Fruit fly (Drosophila melanogaster) whole organism, embryonic: ENCODE results near the gene RabX6.

Experiments used
- CG10565 ChIP-seq: fragments of 200-800 bp; sonication (Bioruptor generic); optimal IDR thresholded peaks from 3 replicates; lab custom pipeline; 2016; ENCODE audit warnings: missing biosample characterization, mild to moderate bottlenecking, missing genetic modification characterization
- CG11504 ChIP-seq: fragments of 200-800 bp; sonication (Bioruptor generic); optimal IDR thresholded peaks from 3 replicates; lab custom pipeline; 2019; ENCODE audit warnings: missing biosample characterization, mild to moderate bottlenecking, missing genetic modification characterization, moderate library complexity
- CG12299 ChIP-seq: fragments of 200-800 bp; sonication (Bioruptor generic); optimal IDR thresholded peaks from 2 replicates; lab custom pipeline; 2018; ENCODE audit warnings: missing biosample characterization, mild to moderate bottlenecking, missing genetic modification characterization
- CG13287 ChIP-seq: fragments of 200-800 bp; sonication (Bioruptor generic); IDR thresholded peaks from 2 replicates; pipeline ENCODE4 v1.3.6; 2022; ENCODE audit warnings: missing biosample characterization, missing genetic modification characterization; ENCODE audit not compliant: partially characterized antibody
- CG14667 ChIP-seq: fragments of 200-800 bp; sonication (Bioruptor generic); IDR thresholded peaks from 2 replicates; pipeline ENCODE4 v1.3.6; 2022; ENCODE audit warnings: missing biosample characterization, missing genetic modification characterization
- CG17328 ChIP-seq: fragments of 200-800 bp; sonication (Bioruptor generic); IDR thresholded peaks from 2 replicates; pipeline ENCODE4 v1.3.6; 2022; ENCODE audit warnings: missing biosample characterization, missing genetic modification characterization
- CG17361 ChIP-seq: fragments of 200-800 bp; sonication (Bioruptor generic); IDR thresholded peaks from 3 replicates; pipeline ENCODE4 v1.3.6; 2022; ENCODE audit warnings: missing biosample characterization, missing genetic modification characterization
- CG1792 ChIP-seq: fragments of 200-800 bp; sonication (Bioruptor generic); optimal IDR thresholded peaks from 2 replicates; lab custom pipeline; 2016; ENCODE audit warnings: missing biosample characterization, missing genetic modification characterization
- CG18262 ChIP-seq: fragments of 200-800 bp; optimal IDR thresholded peaks from 3 replicates; lab custom pipeline; 2019; ENCODE audit warnings: missing biosample characterization, mild to moderate bottlenecking, missing genetic modification characterization, moderate library complexity
- CG30403 ChIP-seq: fragments of 200-800 bp; sonication (Bioruptor generic); optimal IDR thresholded peaks from 3 replicates; lab custom pipeline; 2016; ENCODE audit warnings: missing biosample characterization, missing genetic modification characterization
- CG3847 ChIP-seq: fragments of 200-800 bp; sonication (Bioruptor generic); IDR thresholded peaks from 2 replicates; pipeline ENCODE4 v1.3.6; 2022; ENCODE audit warnings: missing biosample characterization, missing genetic modification characterization
- CG43689 ChIP-seq: fragments of 200-800 bp; sonication (Bioruptor generic); IDR thresholded peaks from 2 replicates; pipeline ENCODE4 v1.3.6; 2022; ENCODE audit warnings: missing biosample characterization, missing genetic modification characterization
- CG5953 ChIP-seq: fragments of 200-800 bp; sonication (Bioruptor generic); IDR thresholded peaks from 2 replicates; pipeline ENCODE4 v1.3.6; 2022; ENCODE audit warnings: missing biosample characterization, missing genetic modification characterization
- CG6254 ChIP-seq: fragments of 200-800 bp; sonication (Bioruptor generic); optimal IDR thresholded peaks from 3 replicates; lab custom pipeline; 2017; ENCODE audit warnings: mild to moderate bottlenecking, missing biosample characterization, missing genetic modification reagents, missing genetic modification characterization
- CG6654 ChIP-seq: fragments of 200-800 bp; sonication (Bioruptor generic); optimal IDR thresholded peaks from 2 replicates; lab custom pipeline; 2017; ENCODE audit warnings: missing biosample characterization, mild to moderate bottlenecking, missing genetic modification characterization
- CG7271 ChIP-seq: fragments of 200-800 bp; sonication (Bioruptor generic); optimal IDR thresholded peaks from 2 replicates; lab custom pipeline; 2018; ENCODE audit warnings: missing biosample characterization, mild to moderate bottlenecking, missing genetic modification characterization, moderate library complexity
- CG7556 ChIP-seq: fragments of 200-800 bp; sonication (Bioruptor generic); optimal IDR thresholded peaks from 2 replicates; lab custom pipeline; 2017; ENCODE audit warnings: missing biosample characterization, mild to moderate bottlenecking, missing genetic modification characterization
- CG7786 ChIP-seq: fragments of 200-800 bp; sonication (Bioruptor generic); optimal IDR thresholded peaks from 2 replicates; lab custom pipeline; 2016; ENCODE audit warnings: missing biosample characterization, missing genetic modification characterization
- CG7963 ChIP-seq: fragments of 200-800 bp; sonication (Bioruptor generic); IDR thresholded peaks from 3 replicates; pipeline ENCODE4 v1.3.6; 2022; ENCODE audit warnings: missing biosample characterization, missing genetic modification characterization; ENCODE audit not compliant: partially characterized antibody
- CG8388 ChIP-seq: fragments of 200-800 bp; sonication (Bioruptor generic); optimal IDR thresholded peaks from 2 replicates; lab custom pipeline; 2019; ENCODE audit warnings: missing biosample characterization, mild to moderate bottlenecking, missing genetic modification characterization, moderate library complexity
- D19A ChIP-seq: fragments of 200-800 bp; optimal IDR thresholded peaks from 3 replicates; lab custom pipeline; 2019; ENCODE audit warnings: missing biosample characterization, mild to moderate bottlenecking, missing genetic modification characterization, moderate library complexity
- Dip2 ChIP-seq: fragments of 200-800 bp; sonication (Bioruptor generic); IDR thresholded peaks from 2 replicates; pipeline ENCODE4 v1.3.6; 2022; ENCODE audit warnings: missing biosample characterization, missing genetic modification characterization
- Fer1 ChIP-seq: fragments of 200-800 bp; sonication (Bioruptor generic); optimal IDR thresholded peaks from 2 replicates; lab custom pipeline; 2017; ENCODE audit warnings: missing biosample characterization, mild to moderate bottlenecking, missing genetic modification characterization
- HmgZ ChIP-seq: fragments of 200-800 bp; sonication (Bioruptor generic); optimal IDR thresholded peaks from 2 replicates; lab custom pipeline; 2018; ENCODE audit warnings: missing biosample characterization, mild to moderate bottlenecking, missing genetic modification characterization
- Hmx ChIP-seq: fragments of 200-800 bp; sonication (Bioruptor generic); optimal IDR thresholded peaks from 2 replicates; lab custom pipeline; 2016; ENCODE audit warnings: missing biosample characterization, missing genetic modification characterization
- Hr3 ChIP-seq: fragments of 200-800 bp; sonication (Bioruptor generic); optimal IDR thresholded peaks from 3 replicates; lab custom pipeline; 2016; ENCODE audit warnings: missing biosample characterization, missing genetic modification characterization
- Nf-YB ChIP-seq: fragments of 200-800 bp; sonication (Bioruptor generic); optimal IDR thresholded peaks from 3 replicates; lab custom pipeline; 2019; ENCODE audit warnings: missing biosample characterization, mild to moderate bottlenecking, missing genetic modification characterization, moderate library complexity
- ap ChIP-seq: fragments of 200-800 bp; sonication (Bioruptor generic); IDR thresholded peaks from 2 replicates; pipeline ENCODE4 v1.3.6; 2022; ENCODE audit warnings: missing biosample characterization, missing genetic modification characterization
- ara ChIP-seq: fragments of 200-800 bp; sonication (Bioruptor generic); IDR thresholded peaks from 2 replicates; pipeline ENCODE4 v1.3.6; 2022; ENCODE audit warnings: missing biosample characterization, missing genetic modification characterization
- bigmax ChIP-seq: fragments of 200-800 bp; sonication (Bioruptor generic); optimal IDR thresholded peaks from 2 replicates; lab custom pipeline; 2018; ENCODE audit warnings: missing biosample characterization, mild to moderate bottlenecking, missing genetic modification characterization
- cas ChIP-seq: fragments of 200-800 bp; sonication (Bioruptor generic); IDR thresholded peaks from 2 replicates; pipeline ENCODE4 v1.3.6; 2022; ENCODE audit warnings: missing biosample characterization, missing genetic modification characterization
- dm ChIP-seq: fragments of 200-800 bp; sonication (Bioruptor generic); optimal IDR thresholded peaks from 3 replicates; lab custom pipeline; 2016; ENCODE audit warnings: missing biosample characterization, missing genetic modification characterization
- fd3F ChIP-seq: fragments of 200-800 bp; sonication (Bioruptor generic); optimal IDR thresholded peaks from 2 replicates; lab custom pipeline; 2018; ENCODE audit warnings: missing biosample characterization, mild to moderate bottlenecking, missing genetic modification characterization, moderate library complexity
- gcm ChIP-seq: fragments of 200-800 bp; sonication (Bioruptor generic); optimal IDR thresholded peaks from 2 replicates; lab custom pipeline; 2019; ENCODE audit warnings: missing biosample characterization, mild to moderate bottlenecking, missing genetic modification characterization, moderate library complexity
- hkb ChIP-seq, 2 experiments: fragments of 200-800 bp in 1 of 2; fragments of >200 bp in 1 of 2; sonication (Bioruptor generic) in 1 of 2; IDR thresholded peaks in 1 of 2; optimal IDR thresholded peaks in 1 of 2; 2 replicates each; pipeline versions ENCODE4 v1.3.6 to Lab custom; 2017 to 2022; ENCODE audit warnings: missing biosample characterization in 1 of 2, missing genetic modification characterization in 1 of 2
- jing ChIP-seq: fragments of 200-800 bp; sonication (Bioruptor generic); optimal IDR thresholded peaks from 2 replicates; lab custom pipeline; 2018; ENCODE audit warnings: missing biosample characterization, mild to moderate bottlenecking, missing genetic modification characterization
- klu ChIP-seq: fragments of 200-800 bp; sonication (Bioruptor generic); IDR thresholded peaks from 2 replicates; pipeline ENCODE4 v1.3.6; 2022; ENCODE audit warnings: missing biosample characterization, missing genetic modification characterization
- lilli ChIP-seq: fragments of 200-800 bp; sonication (Bioruptor generic); optimal IDR thresholded peaks from 3 replicates; lab custom pipeline; 2016; ENCODE audit warnings: missing biosample characterization, missing genetic modification characterization
- lmd ChIP-seq: fragments of 200-800 bp; sonication (Bioruptor generic); IDR thresholded peaks from 2 replicates; pipeline ENCODE4 v1.3.6; 2022; ENCODE audit warnings: missing biosample characterization, missing genetic modification characterization
- lov ChIP-seq, 2 experiments: fragments of 200-800 bp in 1 of 2; fragments of >200 bp in 1 of 2; sonication (Bioruptor generic) in 1 of 2; IDR thresholded peaks in 1 of 2; optimal IDR thresholded peaks in 1 of 2; 2 replicates in 1 of 2; 3 replicates in 1 of 2; pipeline versions ENCODE4 v1.3.6 to Lab custom; 2017 to 2022; ENCODE audit warnings: missing biosample characterization in 1 of 2, missing genetic modification characterization in 1 of 2
- oc ChIP-seq: fragments of 200-800 bp; sonication (Bioruptor generic); optimal IDR thresholded peaks from 2 replicates; lab custom pipeline; 2018; ENCODE audit warnings: missing biosample characterization, mild to moderate bottlenecking, missing genetic modification characterization, moderate library complexity
- org-1 ChIP-seq: fragments of 200-800 bp; sonication (Bioruptor generic); optimal IDR thresholded peaks from 2 replicates; lab custom pipeline; 2017; ENCODE audit warnings: missing biosample characterization, missing genetic modification characterization
- tin ChIP-seq: fragments of 200-800 bp; sonication (Bioruptor generic); optimal IDR thresholded peaks from 3 replicates; lab custom pipeline; 2016; ENCODE audit warnings: missing biosample characterization, missing genetic modification characterization
- trem ChIP-seq: fragments of 200-800 bp; optimal IDR thresholded peaks from 3 replicates; lab custom pipeline; 2019; ENCODE audit warnings: missing biosample characterization, mild to moderate bottlenecking, missing genetic modification characterization, moderate library complexity
- yki ChIP-seq: fragments of >200 bp; optimal IDR thresholded peaks from 3 replicates; lab custom pipeline; 2018
- zen ChIP-seq: fragments of 200-800 bp; sonication (Bioruptor generic); optimal IDR thresholded peaks from 3 replicates; lab custom pipeline; 2018; ENCODE audit warnings: missing biosample characterization, mild to moderate bottlenecking, missing genetic modification characterization, moderate library complexity
- zf30C ChIP-seq: fragments of 200-800 bp; sonication (Bioruptor generic); optimal IDR thresholded peaks from 3 replicates; lab custom pipeline; 2018; ENCODE audit warnings: missing biosample characterization, mild to moderate bottlenecking, missing genetic modification characterization
- zfh2 ChIP-seq: fragments of 200-800 bp; sonication (Bioruptor generic); optimal IDR thresholded peaks from 2 replicates; lab custom pipeline; 2016; ENCODE audit warnings: missing biosample characterization, missing genetic modification characterization

The RabX6 gene

DNA sequence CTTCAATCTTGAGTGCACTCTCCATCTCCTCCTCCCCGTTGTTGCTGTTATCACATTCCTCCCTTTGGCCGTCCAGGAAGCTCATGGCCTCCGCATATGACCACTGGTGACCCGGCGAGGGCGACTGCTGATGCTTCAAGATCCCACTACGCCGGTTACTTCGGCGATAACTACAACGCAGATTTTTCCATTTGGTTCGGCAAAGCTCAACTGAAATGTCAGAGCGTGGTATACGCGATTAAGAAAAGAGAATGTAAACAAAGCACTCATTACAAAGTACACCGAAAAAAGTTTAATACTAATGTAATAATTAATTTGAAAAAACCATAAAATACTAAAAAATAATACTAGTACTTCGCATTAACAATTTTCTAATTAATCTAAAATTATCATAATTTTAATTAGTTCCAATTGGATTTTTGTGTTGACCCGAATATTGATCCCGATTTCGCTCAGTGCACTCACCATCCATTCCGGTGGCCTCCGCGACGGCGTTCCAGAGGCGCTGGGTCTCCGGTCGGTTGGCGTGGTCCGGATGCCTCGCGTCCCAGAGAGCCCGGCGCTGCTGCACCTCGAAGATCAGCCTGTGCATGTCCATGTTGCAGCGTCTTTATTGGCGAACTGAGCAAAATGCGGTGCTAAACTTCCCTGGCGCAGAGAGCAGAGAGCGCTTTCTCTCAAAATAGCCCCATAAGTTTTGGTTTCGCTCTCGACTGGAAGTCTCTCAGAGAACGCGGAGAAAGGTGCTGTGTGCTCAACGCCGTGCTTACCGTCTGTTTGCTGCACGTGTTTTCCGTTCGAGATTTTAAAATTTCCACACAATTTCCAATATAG is 48.4 kb downstream of the RabX6 start (continued):
- TF ChIP-seq HmgZ (tag; lab: Kevin White, UChicago) (peak; percentile 83), CG17328 (GFP tag; lab: Robert Waterston, UW) (peak; percentile 95), CG7556 (GFP tag; lab: Kevin White, UChicago) (peak; percentile 93), yki (lab: Kevin White, UChicago) (peak; percentile 83), lilli (peak; percentile 83), dm (GFP tag; lab: Kevin White, UChicago) (no peak), Dip2 (no peak), CG7963 (GFP tag; lab: Robert Waterston, UW) (no peak), Nf-YB (peak; percentile 79), ara (peak; percentile 93), zen (tag; lab: Kevin White, UChicago) (peak; percentile 88), tin (GFP tag; lab: Kevin White, UChicago) (peak; percentile 92), Hmx (GFP tag; lab: Kevin White, UChicago) (peak; percentile 16), zfh2 (GFP tag; lab: Kevin White, UChicago) (peak; percentile 5), Fer1 (GFP tag; lab: Kevin White, UChicago) (peak; percentile 89), zf30C (GFP tag; lab: Kevin White, UChicago) (peak; percentile 87), lmd (peak; percentile 90), CG11504 (tag; lab: Kevin White, UChicago) (peak; percentile 94), gcm (GFP tag; lab: Kevin White, UChicago) (peak; percentile 92), oc (tag; lab: Kevin White, UChicago) (peak; percentile 91), cas (GFP tag; lab: Robert Waterston, UW) (peak; percentile 55; the same call in 1 of the 2 replicates), ap (GFP tag; lab: Robert Waterston, UW) (peak; percentile 82), CG8388 (peak; percentile 95), CG7271 (peak; percentile 54), CG17361 (GFP tag; lab: Robert Waterston, UW) (peak; percentile 95), bigmax (no peak), klu (GFP tag; lab: Robert Waterston, UW) (peak; percentile 80), Hr3 (GFP tag; lab: Kevin White, UChicago) (peak; percentile 87), CG3847 (GFP tag; lab: Robert Waterston, UW) (peak; percentile 85), CG6254 (GFP tag; lab: Kevin White, UChicago) (peak; percentile 94), CG7786 (GFP tag; lab: Kevin White, UChicago) (peak; percentile 46), CG1792 (GFP tag; lab: Kevin White, UChicago) (peak; percentile 64), CG14667 (GFP tag; lab: Robert Waterston, UW) (peak; percentile 89), CG43689 (GFP tag; lab: Robert Waterston, UW) (peak; percentile 74), CG30403 (GFP tag; lab: Kevin White, UChicago) (peak; percentile 90), trem (peak; percentile 92), fd3F (peak; percentile 82), hkb (optimal IDR thresholded peaks at IDR 0.05; lab: Kevin White, UChicago) (no peak), hkb (GFP tag; IDR thresholded peaks at IDR 0.05; lab: Robert Waterston, UW) (peak; percentile 94), org-1 (GFP tag; lab: Kevin White, UChicago) (peak; percentile 81), CG13287 (GFP tag; lab: Robert Waterston, UW) (no peak), CG12299 (tag; lab: Kevin White, UChicago) (peak; percentile 85), CG18262 (tag; lab: Kevin White, UChicago) (peak; percentile 95), D19A (tag; lab: Kevin White, UChicago) (peak; percentile 78), CG5953 (GFP tag; lab: Robert Waterston, UW) (peak; percentile 86), jing (GFP tag; lab: Kevin White, UChicago) (peak; percentile 80), CG6654 (GFP tag; lab: Kevin White, UChicago) (peak; percentile 61), lov (optimal IDR thresholded peaks at IDR 0.05; lab: Kevin White, UChicago) (no peak), lov (GFP tag; IDR thresholded peaks at IDR 0.05; lab: Robert Waterston, UW) (peak; percentile 92), CG10565 (peak; percentile 63)
